Fruit fly (Drosophila melanogaster) whole organism, embryonic: ENCODE results near the gene Kah.

Source experiments
- Aef1 ChIP-seq: fragments of 200-800 bp; sonication (Bioruptor generic); IDR thresholded peaks from 3 replicates; pipeline ENCODE4 v1.3.6; 2022; ENCODE audit warnings: missing biosample characterization, missing genetic modification characterization
- Atf6 ChIP-seq: fragments of 200-800 bp; sonication (Bioruptor generic); IDR thresholded peaks from 2 replicates; pipeline ENCODE4 v1.3.6; 2022; ENCODE audit warnings: missing biosample characterization, missing genetic modification characterization
- B-H2 ChIP-seq: fragments of 200-800 bp; sonication (Bioruptor generic); optimal IDR thresholded peaks from 2 replicates; lab custom pipeline; 2018; ENCODE audit warnings: missing biosample characterization, mild to moderate bottlenecking, missing genetic modification characterization
- C15 ChIP-seq: fragments of 200-800 bp; sonication (Bioruptor generic); IDR thresholded peaks from 3 replicates; pipeline ENCODE4 v1.3.6; 2022; ENCODE audit warnings: missing biosample characterization, missing genetic modification characterization
- CG1233 ChIP-seq: fragments of 200-800 bp; sonication (Bioruptor generic); optimal IDR thresholded peaks from 4 replicates; lab custom pipeline; 2018; ENCODE audit warnings: missing biosample characterization, mild to moderate bottlenecking, missing genetic modification characterization
- CG14441 ChIP-seq: fragments of 200-800 bp; sonication (Bioruptor generic); IDR thresholded peaks from 2 replicates; pipeline ENCODE4 v1.3.6; 2022; ENCODE audit warnings: missing biosample characterization, missing genetic modification characterization
- CG16815 ChIP-seq: fragments of 200-800 bp; sonication (Bioruptor generic); optimal IDR thresholded peaks from 3 replicates; lab custom pipeline; 2017; ENCODE audit warnings: missing biosample characterization, mild to moderate bottlenecking, missing genetic modification characterization
- CG17359 ChIP-seq: fragments of 200-800 bp; sonication (Bioruptor generic); optimal IDR thresholded peaks from 3 replicates; lab custom pipeline; 2018; ENCODE audit warnings: missing biosample characterization, mild to moderate bottlenecking, missing genetic modification characterization, moderate library complexity
- CG17829 ChIP-seq: fragments of 200-800 bp; optimal IDR thresholded peaks from 2 replicates; lab custom pipeline; 2019; ENCODE audit warnings: missing biosample characterization, mild to moderate bottlenecking, missing genetic modification characterization, moderate library complexity
- CG18764 ChIP-seq: fragments of 200-800 bp; sonication (Bioruptor generic); optimal IDR thresholded peaks from 3 replicates; lab custom pipeline; 2016; ENCODE audit warnings: missing biosample characterization, missing genetic modification characterization
- CG2116 ChIP-seq: fragments of 200-800 bp; sonication (Bioruptor generic); optimal IDR thresholded peaks from 3 replicates; lab custom pipeline; 2018; ENCODE audit warnings: missing biosample characterization, mild to moderate bottlenecking, missing genetic modification characterization
- CG2199 ChIP-seq: fragments of 200-800 bp; sonication (Bioruptor generic); IDR thresholded peaks from 3 replicates; pipeline ENCODE4 v1.3.6; 2022; ENCODE audit warnings: missing biosample characterization, missing genetic modification characterization
- CG2889 ChIP-seq: fragments of 200-800 bp; sonication (Bioruptor generic); IDR thresholded peaks from 3 replicates; pipeline ENCODE4 v1.3.6; 2022; ENCODE audit warnings: missing biosample characterization, missing genetic modification characterization
- CG32767 ChIP-seq: fragments of 200-800 bp; sonication (Bioruptor generic); IDR thresholded peaks from 2 replicates; pipeline ENCODE4 v1.3.6; 2022; ENCODE audit warnings: missing biosample characterization, missing genetic modification characterization
- CG33213 ChIP-seq: fragments of 200-800 bp; sonication (Bioruptor generic); optimal IDR thresholded peaks from 3 replicates; lab custom pipeline; 2016; ENCODE audit warnings: missing biosample characterization, missing genetic modification characterization
- CG4820 ChIP-seq: fragments of 200-800 bp; sonication (Bioruptor generic); optimal IDR thresholded peaks from 3 replicates; lab custom pipeline; 2016; ENCODE audit warnings: missing biosample characterization, missing genetic modification characterization
- CG5180 ChIP-seq: fragments of 200-800 bp; sonication (Bioruptor generic); optimal IDR thresholded peaks from 3 replicates; lab custom pipeline; 2017; ENCODE audit warnings: missing biosample characterization, missing genetic modification characterization, mild to moderate bottlenecking, moderate library complexity, missing genetic modification reagents
- CG6765 ChIP-seq: fragments of 200-800 bp; sonication (Bioruptor generic); optimal IDR thresholded peaks from 3 replicates; lab custom pipeline; 2017; ENCODE audit warnings: missing biosample characterization, mild to moderate bottlenecking, missing genetic modification characterization
- CG7372 ChIP-seq: fragments of 200-800 bp; sonication (Bioruptor generic); IDR thresholded peaks from 2 replicates; pipeline ENCODE4 v1.3.6; 2022; ENCODE audit warnings: missing biosample characterization, missing genetic modification characterization
- CG7556 ChIP-seq: fragments of 200-800 bp; sonication (Bioruptor generic); optimal IDR thresholded peaks from 2 replicates; lab custom pipeline; 2017; ENCODE audit warnings: missing biosample characterization, mild to moderate bottlenecking, missing genetic modification characterization
- CG8478 ChIP-seq: fragments of >200 bp; optimal IDR thresholded peaks from 2 replicates; lab custom pipeline; 2018
- CG9215 ChIP-seq: fragments of 200-800 bp; sonication (Bioruptor generic); IDR thresholded peaks from 2 replicates; pipeline ENCODE4 v1.3.6; 2022; ENCODE audit warnings: missing biosample characterization, missing genetic modification characterization
- CG9437 ChIP-seq: fragments of 200-800 bp; sonication (Bioruptor generic); optimal IDR thresholded peaks from 2 replicates; lab custom pipeline; 2018; ENCODE audit warnings: missing biosample characterization, mild to moderate bottlenecking, missing genetic modification characterization
- Chrac-16 ChIP-seq: fragments of 200-800 bp; sonication (Bioruptor generic); optimal IDR thresholded peaks from 3 replicates; lab custom pipeline; 2016; ENCODE audit warnings: missing biosample characterization, missing genetic modification characterization
- Dek ChIP-seq: fragments of 200-800 bp; sonication (Bioruptor generic); optimal IDR thresholded peaks from 3 replicates; lab custom pipeline; 2019; ENCODE audit warnings: missing biosample characterization, mild to moderate bottlenecking, missing genetic modification characterization, moderate library complexity
- E2f1 ChIP-seq: fragments of 200-800 bp; sonication (Bioruptor generic); IDR thresholded peaks from 2 replicates; pipeline ENCODE4 v1.3.6; 2022; ENCODE audit warnings: missing biosample characterization, missing genetic modification characterization
- E2f2 ChIP-seq: fragments of 200-800 bp; sonication (Bioruptor generic); IDR thresholded peaks from 2 replicates; pipeline ENCODE4 v1.3.6; 2022; ENCODE audit warnings: missing biosample characterization, missing genetic modification characterization
- Fer3 ChIP-seq: fragments of 200-800 bp; sonication (Bioruptor generic); optimal IDR thresholded peaks from 2 replicates; lab custom pipeline; 2018; ENCODE audit warnings: missing biosample characterization, mild to moderate bottlenecking, missing genetic modification characterization, moderate library complexity
- Kr ChIP-seq: fragments of 200-800 bp; sonication (Bioruptor generic); optimal IDR thresholded peaks from 2 replicates; lab custom pipeline; 2017; ENCODE audit warnings: missing biosample characterization, mild to moderate bottlenecking, missing genetic modification characterization
- MESR4 ChIP-seq: fragments of 200-800 bp; sonication (Bioruptor generic); optimal IDR thresholded peaks from 2 replicates; lab custom pipeline; 2018; ENCODE audit warnings: missing biosample characterization, mild to moderate bottlenecking, missing genetic modification characterization, moderate library complexity
- Mad ChIP-seq: fragments of 200-800 bp; sonication (Bioruptor generic); optimal IDR thresholded peaks from 2 replicates; lab custom pipeline; 2016; ENCODE audit warnings: missing biosample characterization, missing genetic modification characterization
- Mrtf ChIP-seq: fragments of 200-800 bp; sonication (Bioruptor generic); IDR thresholded peaks from 3 replicates; pipeline ENCODE4 v1.3.6; 2022; ENCODE audit warnings: missing biosample characterization, missing genetic modification characterization
- Neu2 ChIP-seq: fragments of 200-800 bp; sonication (Bioruptor generic); optimal IDR thresholded peaks from 3 replicates; lab custom pipeline; 2016; ENCODE audit warnings: missing biosample characterization, missing genetic modification characterization, borderline replicate concordance
- Sry-δ ChIP-seq: fragments of 200-800 bp; sonication (Bioruptor generic); optimal IDR thresholded peaks from 2 replicates; lab custom pipeline; 2016; ENCODE audit warnings: missing biosample characterization, missing genetic modification characterization
- abd-A ChIP-seq: fragments of 200-800 bp; sonication (Bioruptor generic); optimal IDR thresholded peaks from 3 replicates; lab custom pipeline; 2019; ENCODE audit warnings: missing biosample characterization, mild to moderate bottlenecking, missing genetic modification characterization, moderate library complexity
- az2 ChIP-seq: fragments of 200-800 bp; sonication (Bioruptor generic); optimal IDR thresholded peaks from 3 replicates; lab custom pipeline; 2016; ENCODE audit warnings: missing biosample characterization, missing genetic modification characterization
- btn ChIP-seq: fragments of 200-800 bp; sonication (Bioruptor generic); optimal IDR thresholded peaks from 2 replicates; lab custom pipeline; 2016; ENCODE audit warnings: missing biosample characterization, missing genetic modification characterization
- dan ChIP-seq: fragments of 200-800 bp; sonication (Bioruptor generic); IDR thresholded peaks from 2 replicates; pipeline ENCODE4 v1.3.6; 2022; ENCODE audit warnings: missing biosample characterization, missing genetic modification characterization
- dimm ChIP-seq: fragments of 200-800 bp; sonication (Bioruptor generic); IDR thresholded peaks from 2 replicates; pipeline ENCODE4 v1.3.6; 2022; ENCODE audit warnings: missing biosample characterization, missing genetic modification characterization
- gce ChIP-seq: fragments of 200-800 bp; sonication (Bioruptor generic); IDR thresholded peaks from 3 replicates; pipeline ENCODE4 v1.3.6; 2022; ENCODE audit warnings: missing biosample characterization, missing genetic modification characterization
- kay ChIP-seq: fragments of 200-800 bp; sonication (Bioruptor generic); optimal IDR thresholded peaks from 2 replicates; lab custom pipeline; 2016; ENCODE audit warnings: missing biosample characterization, missing genetic modification characterization
- knrl ChIP-seq: fragments of 200-800 bp; sonication (Bioruptor generic); IDR thresholded peaks from 3 replicates; pipeline ENCODE4 v1.3.6; 2022; ENCODE audit warnings: missing biosample characterization, missing genetic modification characterization; ENCODE audit not compliant: partially characterized antibody
- pan ChIP-seq, 4 experiments: fragments of >200 bp in 3 of 4; fragments of 200-800 bp in 1 of 4; sonication (Bioruptor generic) in 1 of 4; optimal IDR thresholded peaks in 3 of 4; IDR thresholded peaks in 1 of 4; 2 replicates each; pipeline versions ENCODE4 v1.3.6 to Lab custom; 2017 to 2022; ENCODE audit warnings: missing biosample characterization in 2 of 4, missing genetic modification characterization in 2 of 4, mixed read lengths in 1 of 4
- peb ChIP-seq: fragments of 200-800 bp; sonication (Bioruptor generic); IDR thresholded peaks from 2 replicates; pipeline ENCODE4 v1.3.6; 2022; ENCODE audit warnings: missing biosample characterization, missing genetic modification characterization
- schlank ChIP-seq: fragments of 200-800 bp; sonication (Bioruptor generic); optimal IDR thresholded peaks from 2 replicates; lab custom pipeline; 2018; ENCODE audit warnings: missing biosample characterization, mild to moderate bottlenecking, missing genetic modification characterization
- sens ChIP-seq: fragments of 200-800 bp; sonication (Bioruptor generic); peaks from one replicate; lab custom pipeline; 2016; ENCODE audit warnings: missing biosample characterization, missing genetic modification characterization
- sna ChIP-seq: fragments of 200-800 bp; sonication (Bioruptor generic); IDR thresholded peaks from 2 replicates; pipeline ENCODE4 v1.3.6; 2022; ENCODE audit warnings: missing biosample characterization, missing genetic modification characterization; ENCODE audit not compliant: partially characterized antibody
- sug ChIP-seq: fragments of 200-800 bp; optimal IDR thresholded peaks from 2 replicates; lab custom pipeline; 2019; ENCODE audit warnings: missing biosample characterization, mild to moderate bottlenecking, missing genetic modification characterization, moderate library complexity
- usp ChIP-seq: fragments of >200 bp; optimal IDR thresholded peaks from 2 replicates; lab custom pipeline; 2017; ENCODE audit warnings: missing biosample characterization, missing genetic modification characterization
- yki ChIP-seq: fragments of >200 bp; optimal IDR thresholded peaks from 3 replicates; lab custom pipeline; 2018

Kah gene

dm6 chr3L:621097-621967 is 32.3 kb upstream of the Kah start (continued):
- TF ChIP-seq CG9215 (no peak; the same call in 1 of the 2 replicates), Aef1 (GFP tag; lab: Robert Waterston, UW) (no peak), dimm (GFP tag; lab: Robert Waterston, UW) (peak; percentile 51; the same call in 1 of the 2 replicates), CG7556 (peak; percentile 80), Neu2 (GFP tag; lab: Kevin White, UChicago) (peak; percentile 48), CG17829 (peak; percentile 92), abd-A (tag; lab: Kevin White, UChicago) (no peak), CG16815 (peak; percentile 89), sna (GFP tag; lab: Robert Waterston, UW) (no peak), knrl (no peak), CG8478 (lab: Kevin White, UChicago) (no peak), CG2889 (GFP tag; lab: Robert Waterston, UW) (no peak), kay (GFP tag; lab: Kevin White, UChicago) (peak; percentile 64), CG18764 (GFP tag; lab: Kevin White, UChicago) (peak; percentile 62), CG32767 (GFP tag; lab: Robert Waterston, UW) (peak; percentile 56; the same call in 1 of the 2 replicates), CG4820 (GFP tag; lab: Kevin White, UChicago) (peak; percentile 89), sens (GFP tag; lab: Kevin White, UChicago) (peak; percentile 98), Dek (tag; lab: Kevin White, UChicago) (no peak), CG1233 (GFP tag; lab: Kevin White, UChicago) (peak; percentile 74), Sry-δ (GFP tag; lab: Kevin White, UChicago) (no peak), btn (GFP tag; lab: Kevin White, UChicago) (peak; percentile 55), CG9437 (GFP tag; lab: Kevin White, UChicago) (peak; percentile 31), CG2116 (peak; percentile 51), az2 (GFP tag; lab: Kevin White, UChicago) (peak; percentile 84), CG14441 (no peak), E2f2 (GFP tag; lab: Robert Waterston, UW) (peak; percentile 34; the same call in 1 of the 2 replicates), Atf6 (GFP tag; lab: Robert Waterston, UW) (no peak), CG6765 (GFP tag; lab: Kevin White, UChicago) (no peak), Chrac-16 (GFP tag; lab: Kevin White, UChicago) (peak; percentile 89), gce (no peak), CG2199 (GFP tag; lab: Robert Waterston, UW) (no peak), B-H2 (no peak), yki (no peak), dan (GFP tag; lab: Robert Waterston, UW) (peak; percentile 83), E2f1 (peak; percentile 50; the same call in 1 of the 2 replicates), peb (peak; percentile 62), CG7372 (GFP tag; lab: Robert Waterston, UW) (peak; percentile 62), Mrtf (GFP tag; lab: Robert Waterston, UW) (no peak), sug (tag; lab: Kevin White, UChicago) (no peak), usp (no peak), CG33213 (GFP tag; lab: Kevin White, UChicago) (peak; percentile 28), Mad (peak; percentile 78), CG5180 (peak; percentile 34), MESR4 (GFP tag; lab: Kevin White, UChicago) (peak; percentile 10), CG17359 (peak; percentile 66), Fer3 (peak; percentile 5), schlank (tag; lab: Kevin White, UChicago) (no peak), pan (optimal IDR thresholded peaks at IDR 0.05; lab: Kevin White, UChicago) (no peak), pan (GFP tag; optimal IDR thresholded peaks at IDR 0.05 in 1 of 2, IDR thresholded peaks at IDR 0.05 in 1 of 2) (peak in 1 of 2 experiments; percentile 49), C15 (GFP tag; lab: Robert Waterston, UW) (no peak), Kr (GFP tag; lab: Kevin White, UChicago) (peak; percentile 75)
